Fruit fly (Drosophila melanogaster) whole organism, embryonic: Measurements from ENCODE around the gene Mybbp1A.
A peak's percentile ranks its signal among the peaks of the same experiment; 100 is the strongest.

ENCODE experiments used
- Adf1 ChIP-seq: fragments of 200-800 bp; sonication (Bioruptor generic); IDR thresholded peaks from 2 replicates; pipeline ENCODE4 v1.3.6; 2022; ENCODE audit warnings: missing biosample characterization, missing genetic modification characterization
- Antp ChIP-seq: fragments of 200-800 bp; sonication (Bioruptor generic); optimal IDR thresholded peaks from 3 replicates; lab custom pipeline; 2016; ENCODE audit warnings: missing biosample characterization, missing genetic modification characterization
- CG11504 ChIP-seq: fragments of 200-800 bp; sonication (Bioruptor generic); optimal IDR thresholded peaks from 3 replicates; lab custom pipeline; 2019; ENCODE audit warnings: missing biosample characterization, mild to moderate bottlenecking, missing genetic modification characterization, moderate library complexity
- CG11560 ChIP-seq: fragments of 200-800 bp; sonication (Bioruptor generic); IDR thresholded peaks from 3 replicates; pipeline ENCODE4 v1.3.6; 2022; ENCODE audit warnings: missing biosample characterization, missing genetic modification characterization
- CG12155 ChIP-seq: fragments of 200-800 bp; sonication (Bioruptor generic); optimal IDR thresholded peaks from 3 replicates; lab custom pipeline; 2016; ENCODE audit warnings: missing biosample characterization, missing genetic modification characterization
- CG12744 ChIP-seq: fragments of 200-800 bp; sonication (Bioruptor generic); optimal IDR thresholded peaks from 2 replicates; lab custom pipeline; 2016; ENCODE audit warnings: missing biosample characterization, missing genetic modification characterization
- CG12769 ChIP-seq: fragments of 200-800 bp; sonication (Bioruptor generic); optimal IDR thresholded peaks from 2 replicates; lab custom pipeline; 2019; ENCODE audit warnings: missing biosample characterization, mild to moderate bottlenecking, missing genetic modification characterization, moderate library complexity
- CG13775 ChIP-seq: fragments of 200-800 bp; sonication (Bioruptor generic); optimal IDR thresholded peaks from 3 replicates; lab custom pipeline; 2017; ENCODE audit warnings: missing biosample characterization, mild to moderate bottlenecking, missing genetic modification characterization
- CG17829 ChIP-seq: fragments of 200-800 bp; optimal IDR thresholded peaks from 2 replicates; lab custom pipeline; 2019; ENCODE audit warnings: missing biosample characterization, mild to moderate bottlenecking, missing genetic modification characterization, moderate library complexity
- CG17912 ChIP-seq: fragments of 200-800 bp; sonication (Bioruptor generic); optimal IDR thresholded peaks from 2 replicates; lab custom pipeline; 2018; ENCODE audit warnings: missing biosample characterization, mild to moderate bottlenecking, missing genetic modification characterization
- CG18599 ChIP-seq: fragments of 200-800 bp; sonication (Bioruptor generic); optimal IDR thresholded peaks from 3 replicates; lab custom pipeline; 2017; ENCODE audit warnings: missing biosample characterization, missing genetic modification characterization, mild to moderate bottlenecking, moderate library complexity, missing genetic modification reagents
- CG2120 ChIP-seq: fragments of 200-800 bp; sonication (Bioruptor generic); optimal IDR thresholded peaks from 3 replicates; lab custom pipeline; 2016; ENCODE audit warnings: missing biosample characterization, missing genetic modification characterization
- CG31224 ChIP-seq: fragments of 200-800 bp; sonication (Bioruptor generic); IDR thresholded peaks from 2 replicates; pipeline ENCODE4 v1.3.6; 2022; ENCODE audit warnings: missing biosample characterization, missing genetic modification characterization
- CG4360 ChIP-seq: fragments of 200-800 bp; sonication (Bioruptor generic); IDR thresholded peaks from 2 replicates; pipeline ENCODE4 v1.3.6; 2022; ENCODE audit warnings: missing biosample characterization, missing genetic modification characterization
- CG4854 ChIP-seq: fragments of 200-800 bp; sonication (Bioruptor generic); optimal IDR thresholded peaks from 2 replicates; lab custom pipeline; 2016; ENCODE audit warnings: missing biosample characterization, missing genetic modification characterization, inconsistent platforms
- CG5953 ChIP-seq: fragments of 200-800 bp; sonication (Bioruptor generic); IDR thresholded peaks from 2 replicates; pipeline ENCODE4 v1.3.6; 2022; ENCODE audit warnings: missing biosample characterization, missing genetic modification characterization
- CG6689 ChIP-seq: fragments of 200-800 bp; sonication (Bioruptor generic); IDR thresholded peaks from 2 replicates; pipeline ENCODE4 v1.3.6; 2022; ENCODE audit warnings: missing biosample characterization, missing genetic modification characterization
- CG6854 ChIP-seq: fragments of 200-800 bp; sonication (Bioruptor generic); optimal IDR thresholded peaks from 3 replicates; lab custom pipeline; 2017; ENCODE audit warnings: missing biosample characterization, mild to moderate bottlenecking, missing genetic modification characterization
- CG7271 ChIP-seq: fragments of 200-800 bp; sonication (Bioruptor generic); optimal IDR thresholded peaks from 2 replicates; lab custom pipeline; 2018; ENCODE audit warnings: missing biosample characterization, mild to moderate bottlenecking, missing genetic modification characterization, moderate library complexity
- CG8290 ChIP-seq, 3 experiments: fragments of 200-800 bp; sonication (Bioruptor generic); optimal IDR thresholded peaks; 2 replicates each; lab custom pipeline; 2016 to 2019; ENCODE audit warnings: missing biosample characterization in 3 of 3, missing genetic modification characterization in 3 of 3, mild to moderate bottlenecking in 2 of 3, moderate library complexity in 1 of 3
- CG8478 ChIP-seq: fragments of >200 bp; optimal IDR thresholded peaks from 2 replicates; lab custom pipeline; 2018
- Camta ChIP-seq: fragments of 200-800 bp; sonication (Bioruptor generic); optimal IDR thresholded peaks from 2 replicates; lab custom pipeline; 2016; ENCODE audit warnings: missing biosample characterization, missing genetic modification characterization
- Dip2 ChIP-seq: fragments of 200-800 bp; sonication (Bioruptor generic); IDR thresholded peaks from 2 replicates; pipeline ENCODE4 v1.3.6; 2022; ENCODE audit warnings: missing biosample characterization, missing genetic modification characterization
- Hand ChIP-seq: fragments of 200-800 bp; sonication (Bioruptor generic); optimal IDR thresholded peaks from 2 replicates; lab custom pipeline; 2017; ENCODE audit warnings: mild to moderate bottlenecking, missing biosample characterization, missing genetic modification reagents, missing genetic modification characterization
- Hr51 ChIP-seq, 2 experiments: fragments of 200-800 bp; sonication (Bioruptor generic); optimal IDR thresholded peaks; 2 replicates in 1 of 2; 3 replicates in 1 of 2; lab custom pipeline; 2016 to 2018; ENCODE audit warnings: missing biosample characterization in 2 of 2, missing genetic modification characterization in 2 of 2, mild to moderate bottlenecking in 1 of 2, moderate library complexity in 1 of 2
- Mad ChIP-seq: fragments of 200-800 bp; sonication (Bioruptor generic); optimal IDR thresholded peaks from 2 replicates; lab custom pipeline; 2016; ENCODE audit warnings: missing biosample characterization, missing genetic modification characterization
- PHDP ChIP-seq: fragments of 200-800 bp; sonication (Bioruptor generic); optimal IDR thresholded peaks from 3 replicates; lab custom pipeline; 2018; ENCODE audit warnings: missing biosample characterization, mild to moderate bottlenecking, missing genetic modification characterization, moderate library complexity
- Stat92E ChIP-seq, 3 experiments: fragments of >200 bp in 2 of 3; fragments of 200-800 bp in 1 of 3; sonication (Bioruptor generic) in 1 of 3; optimal IDR thresholded peaks; 2 replicates each; lab custom pipeline; 2017 to 2019; ENCODE audit warnings: missing biosample characterization in 3 of 3, missing genetic modification characterization in 3 of 3, mild to moderate bottlenecking in 1 of 3, moderate library complexity in 1 of 3
- Usf ChIP-seq: fragments of 200-800 bp; sonication (Bioruptor generic); optimal IDR thresholded peaks from 2 replicates; lab custom pipeline; 2017; ENCODE audit warnings: missing genotype, missing biosample characterization, missing genetic modification characterization
- YL-1 ChIP-seq: fragments of 200-800 bp; sonication (Bioruptor generic); optimal IDR thresholded peaks from 3 replicates; lab custom pipeline; 2017; ENCODE audit warnings: missing biosample characterization, mild to moderate bottlenecking, missing genetic modification characterization
- ab ChIP-seq: fragments of 200-800 bp; sonication (Bioruptor generic); optimal IDR thresholded peaks from 2 replicates; lab custom pipeline; 2016; ENCODE audit warnings: missing biosample characterization, missing genetic modification characterization
- crol ChIP-seq: fragments of 200-800 bp; sonication (Bioruptor generic); IDR thresholded peaks from 2 replicates; pipeline ENCODE4 v1.3.6; 2022; ENCODE audit warnings: missing biosample characterization, missing genetic modification characterization
- crp ChIP-seq, 2 experiments: fragments of 200-800 bp; sonication (Bioruptor generic); optimal IDR thresholded peaks; 2 replicates in 1 of 2; 3 replicates in 1 of 2; lab custom pipeline; 2017; ENCODE audit warnings: missing biosample characterization in 2 of 2, missing genetic modification characterization in 2 of 2, mild to moderate bottlenecking in 1 of 2, moderate library complexity in 1 of 2
- dimm ChIP-seq: fragments of 200-800 bp; sonication (Bioruptor generic); IDR thresholded peaks from 2 replicates; pipeline ENCODE4 v1.3.6; 2022; ENCODE audit warnings: missing biosample characterization, missing genetic modification characterization
- emc ChIP-seq: fragments of 200-800 bp; sonication (Bioruptor generic); optimal IDR thresholded peaks from 2 replicates; lab custom pipeline; 2016; ENCODE audit warnings: missing biosample characterization, missing genetic modification characterization
- gem ChIP-seq: fragments of 200-800 bp; sonication (Bioruptor generic); optimal IDR thresholded peaks from 2 replicates; lab custom pipeline; 2019; ENCODE audit warnings: missing biosample characterization, mild to moderate bottlenecking, missing genetic modification characterization, moderate library complexity
- her ChIP-seq: fragments of 200-800 bp; sonication (Bioruptor generic); optimal IDR thresholded peaks from 2 replicates; lab custom pipeline; 2016; ENCODE audit warnings: missing biosample characterization, missing genetic modification characterization
- hkb ChIP-seq, 2 experiments: fragments of 200-800 bp in 1 of 2; fragments of >200 bp in 1 of 2; sonication (Bioruptor generic) in 1 of 2; IDR thresholded peaks in 1 of 2; optimal IDR thresholded peaks in 1 of 2; 2 replicates each; pipeline versions ENCODE4 v1.3.6 to Lab custom; 2017 to 2022; ENCODE audit warnings: missing biosample characterization in 1 of 2, missing genetic modification characterization in 1 of 2
- kah ChIP-seq: fragments of 200-800 bp; sonication (Bioruptor generic); optimal IDR thresholded peaks from 2 replicates; lab custom pipeline; 2018; ENCODE audit warnings: missing biosample characterization, mild to moderate bottlenecking, missing genetic modification characterization
- lbe ChIP-seq: fragments of 200-800 bp; sonication (Bioruptor generic); optimal IDR thresholded peaks from 2 replicates; lab custom pipeline; 2016; ENCODE audit warnings: missing biosample characterization, mild to moderate bottlenecking, missing genetic modification characterization
- oc ChIP-seq: fragments of 200-800 bp; sonication (Bioruptor generic); optimal IDR thresholded peaks from 2 replicates; lab custom pipeline; 2018; ENCODE audit warnings: missing biosample characterization, mild to moderate bottlenecking, missing genetic modification characterization, moderate library complexity
- odd ChIP-seq: fragments of 200-800 bp; sonication (Bioruptor generic); optimal IDR thresholded peaks from 2 replicates; lab custom pipeline; 2017; ENCODE audit warnings: missing biosample characterization, mild to moderate bottlenecking, missing genetic modification characterization
- p53 ChIP-seq: fragments of 200-800 bp; sonication (Bioruptor generic); optimal IDR thresholded peaks from 2 replicates; lab custom pipeline; 2016; ENCODE audit warnings: missing biosample characterization, missing genetic modification characterization
- pfk ChIP-seq: fragments of 200-800 bp; sonication (Bioruptor generic); optimal IDR thresholded peaks from 2 replicates; lab custom pipeline; 2018; ENCODE audit warnings: missing biosample characterization, mild to moderate bottlenecking, missing genetic modification characterization, moderate library complexity
- psq ChIP-seq: fragments of 200-800 bp; sonication (Bioruptor generic); optimal IDR thresholded peaks from 2 replicates; lab custom pipeline; 2017; ENCODE audit warnings: missing biosample characterization, missing genetic modification characterization
- run ChIP-seq: fragments of 200-800 bp; sonication (Bioruptor generic); optimal IDR thresholded peaks from 3 replicates; lab custom pipeline; 2018; ENCODE audit warnings: missing biosample characterization, mild to moderate bottlenecking, missing genetic modification characterization
- tin ChIP-seq: fragments of 200-800 bp; sonication (Bioruptor generic); optimal IDR thresholded peaks from 3 replicates; lab custom pipeline; 2016; ENCODE audit warnings: missing biosample characterization, missing genetic modification characterization
- trh ChIP-seq: fragments of 200-800 bp; sonication (Bioruptor generic); optimal IDR thresholded peaks from 2 replicates; lab custom pipeline; 2016; ENCODE audit warnings: missing biosample characterization, missing genetic modification characterization
- ttk ChIP-seq: fragments of 200-800 bp; sonication (Bioruptor generic); IDR thresholded peaks from 2 replicates; pipeline ENCODE4 v2.1.2; 2022; ENCODE audit warnings: missing biosample characterization, missing genetic modification characterization
- wor ChIP-seq: fragments of 200-800 bp; sonication (Bioruptor generic); IDR thresholded peaks from 2 replicates; pipeline ENCODE4 v1.3.6; 2022; ENCODE audit warnings: missing biosample characterization, missing genetic modification characterization
- zfh2 ChIP-seq: fragments of 200-800 bp; sonication (Bioruptor generic); optimal IDR thresholded peaks from 2 replicates; lab custom pipeline; 2016; ENCODE audit warnings: missing biosample characterization, missing genetic modification characterization

Gene Mybbp1A

DNA sequence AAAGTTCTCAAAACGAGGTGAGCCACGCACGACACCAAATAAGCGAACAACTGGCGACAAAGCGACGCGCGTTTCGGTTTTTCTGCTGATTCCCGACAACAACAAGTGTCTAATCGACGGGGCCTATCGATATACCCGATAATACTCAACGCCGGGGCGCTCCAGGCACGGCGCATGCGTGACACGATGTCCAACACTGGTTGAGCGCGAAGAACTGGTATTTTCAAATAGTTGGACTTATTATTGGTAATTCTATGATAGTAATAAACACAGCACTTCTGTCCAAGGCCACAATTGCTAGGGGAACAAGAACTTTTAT, 12.1 kb upstream of the Mybbp1A start (continued):
- TF ChIP-seq odd (GFP tag; lab: Kevin White, UChicago) (no peak), CG4854 (GFP tag; lab: Kevin White, UChicago) (no peak), emc (GFP tag; lab: Kevin White, UChicago) (no peak), CG2120 (GFP tag; lab: Kevin White, UChicago) (peak; percentile 15), CG8478 (lab: Kevin White, UChicago) (no peak), CG11504 (tag; lab: Kevin White, UChicago) (no peak), YL-1 (no peak), gem (tag; lab: Kevin White, UChicago) (no peak), PHDP (tag; lab: Kevin White, UChicago) (no peak), CG4360 (GFP tag; lab: Robert Waterston, UW) (peak; percentile 91), pfk (GFP tag; lab: Kevin White, UChicago) (no peak), CG12769 (peak; percentile 61), CG12155 (GFP tag; lab: Kevin White, UChicago) (no peak), CG12744 (GFP tag; lab: Kevin White, UChicago) (no peak), zfh2 (GFP tag; lab: Kevin White, UChicago) (peak; percentile 35), Stat92E (GFP tag; optimal IDR thresholded peaks at IDR 0.05; lab: Kevin White, UChicago) (peak in 1 of 3 experiments; percentile 2), CG6689 (GFP tag; lab: Robert Waterston, UW) (no peak), CG17912 (GFP tag; lab: Kevin White, UChicago) (no peak), Mad (GFP tag; lab: Kevin White, UChicago) (no peak), lbe (GFP tag; lab: Kevin White, UChicago) (peak; percentile 27), crp (GFP tag; optimal IDR thresholded peaks at IDR 0.05; lab: Kevin White, UChicago) (no peak), kah (GFP tag; lab: Kevin White, UChicago) (peak; percentile 88), CG11560 (tag; lab: Robert Waterston, UW) (peak; percentile 41; the same call in 1 of the 3 replicates), Hr51 (GFP tag; optimal IDR thresholded peaks at IDR 0.05; lab: Kevin White, UChicago) (no peak), Adf1 (GFP tag; lab: Robert Waterston, UW) (no peak; the same call in 1 of the 2 replicates), CG7271 (tag; lab: Kevin White, UChicago) (no peak), CG31224 (GFP tag; lab: Robert Waterston, UW) (no peak), tin (GFP tag; lab: Kevin White, UChicago) (no peak), Antp (GFP tag; lab: Kevin White, UChicago) (no peak), Hand (GFP tag; lab: Kevin White, UChicago) (no peak), dimm (GFP tag; lab: Robert Waterston, UW) (no peak), CG18599 (no peak), ttk (GFP tag; lab: Robert Waterston, UW) (no peak), CG6854 (GFP tag; lab: Kevin White, UChicago) (no peak), CG17829 (tag; lab: Kevin White, UChicago) (peak; percentile 16), trh (no peak), hkb (optimal IDR thresholded peaks at IDR 0.05; lab: Kevin White, UChicago) (no peak), hkb (GFP tag; IDR thresholded peaks at IDR 0.05; lab: Robert Waterston, UW) (no peak), oc (tag; lab: Kevin White, UChicago) (no peak), ab (GFP tag; lab: Kevin White, UChicago) (no peak), crol (GFP tag; lab: Robert Waterston, UW) (no peak), psq (GFP tag; lab: Kevin White, UChicago) (no peak), Dip2 (GFP tag; lab: Robert Waterston, UW) (no peak), p53 (GFP tag; lab: Kevin White, UChicago) (peak; percentile 3), run (tag; lab: Kevin White, UChicago) (no peak), CG8290 (GFP tag; optimal IDR thresholded peaks at IDR 0.05; lab: Kevin White, UChicago) (no peak), CG8290 (tag; optimal IDR thresholded peaks at IDR 0.05; lab: Kevin White, UChicago) (peak in 1 of 2 experiments; percentile 68), CG13775 (no peak), wor (GFP tag; lab: Robert Waterston, UW) (no peak), Camta (GFP tag; lab: Kevin White, UChicago) (no peak), her (peak; percentile 23), CG5953 (GFP tag; lab: Robert Waterston, UW) (no peak), Usf (no peak)
